Worm (Caenorhabditis elegans) whole organism, early embryonic: Measurements from ENCODE around the gene ZK430.5.

Experiments
- B0310.2 ChIP-seq: sonication (generic microtip); optimal IDR thresholded peaks from 2 replicates; lab custom pipeline; 2016; ENCODE audit warnings: mild to moderate bottlenecking, missing genetic modification characterization, missing compliant biosample characterization
- ceh-13 ChIP-seq: fragments of 200-800 bp; sonication (Bioruptor generic); optimal IDR thresholded peaks from 2 replicates; lab custom pipeline; 2018; ENCODE audit warnings: mild to moderate bottlenecking, missing genetic modification characterization, missing compliant biosample characterization
- ets-7 ChIP-seq: sonication (generic microtip); optimal IDR thresholded peaks from 2 replicates; lab custom pipeline; 2016; ENCODE audit warnings: missing genotype, missing genetic modification characterization, missing compliant biosample characterization
- hnd-1 ChIP-seq: sonication (generic microtip); optimal IDR thresholded peaks from 2 replicates; lab custom pipeline; 2016; ENCODE audit warnings: missing genetic modification characterization, missing compliant biosample characterization
- pes-1 ChIP-seq: fragments of 200-800 bp; sonication (Bioruptor generic); IDR thresholded peaks from 2 replicates; pipeline ENCODE4 v1.3.6; 2022; ENCODE audit warnings: missing genetic modification reagents, missing genetic modification characterization, missing compliant biosample characterization
- sea-1 ChIP-seq: fragments of 200-800 bp; sonication (Bioruptor generic); conservative IDR thresholded peaks from 2 replicates; pipeline ENCODE4 v1.3.6; 2022; ENCODE audit warnings: missing genetic modification characterization, missing compliant biosample characterization
- tra-4 ChIP-seq: sonication (generic microtip); optimal IDR thresholded peaks from 2 replicates; lab custom pipeline; 2017; ENCODE audit warnings: missing genetic modification characterization, missing compliant biosample characterization

ZK430.5 gene

DNA sequence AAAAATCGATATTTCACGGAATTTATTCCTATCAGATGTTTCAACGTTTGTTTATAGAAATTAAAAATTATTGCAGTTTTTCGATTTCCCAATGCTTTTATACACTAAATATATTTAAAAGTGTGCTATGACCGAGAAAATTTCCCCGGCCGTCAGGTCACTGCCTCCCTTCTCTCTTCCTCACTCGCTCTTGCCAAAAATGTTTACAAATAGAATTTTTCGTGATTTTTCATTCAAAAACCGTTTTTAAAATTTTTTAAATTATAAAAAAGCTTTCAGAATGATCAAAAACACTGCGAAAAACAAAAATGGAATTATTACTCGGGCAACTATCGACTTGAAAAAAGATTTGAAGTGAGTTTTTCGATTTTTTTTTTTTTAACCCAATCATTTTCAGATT, 55.4 kb downstream of the ZK430.5 start, which contains the start of the genes T12C9.7 and vps-18:
Gene T12C9.7 (minus strand): TSS at position 101 of the 400 bp plus-strand sequence.
Gene vps-18 (plus strand): TSS at position 280 of the 400 bp plus-strand sequence.
- TF ChIP-seq pes-1 (GFP tag; lab: Robert Waterston, UW) (no peak), ets-7 (no peak), B0310.2 (tag; lab: Kevin White, UChicago) (no peak), tra-4 (tag; lab: Kevin White, UChicago) (no peak)

DNA sequence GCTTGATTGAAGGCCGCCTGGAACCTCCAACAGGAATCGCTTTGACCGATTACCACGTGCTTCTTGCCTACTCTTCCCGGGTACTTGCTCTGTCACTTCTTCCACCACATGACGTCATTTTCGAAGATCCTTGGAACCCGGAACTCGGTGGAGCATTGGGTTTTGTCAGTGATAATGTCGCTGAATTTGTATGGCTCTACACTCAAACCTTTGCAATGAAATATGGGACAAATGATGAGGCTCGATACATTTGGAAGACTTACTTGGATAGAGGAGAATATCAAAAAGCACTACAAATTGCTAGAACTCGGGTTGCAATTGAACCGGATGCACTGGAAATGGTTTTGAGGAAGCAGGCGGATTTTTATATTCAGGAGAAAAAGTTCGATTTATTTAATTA, 57.4 kb downstream of the ZK430.5 start:
- no peak for TF ChIP-seq ceh-13
- no peak for TF ChIP-seq sea-1 (GFP tag; lab: Robert Waterston, UW)
- TF ChIP-seq hnd-1 (tag; lab: Kevin White, UChicago), result no peak
